Worm (Caenorhabditis elegans) whole organism, L4 larva: Measurements from ENCODE around the gene F32D8.7.

ENCODE experiments used
- D1046.2 ChIP-seq: fragments of 200-800 bp; sonication (Bioruptor generic); IDR thresholded peaks from 2 replicates; pipeline ENCODE4 v1.3.6; 2022; ENCODE audit warnings: missing genetic modification characterization, missing compliant biosample characterization
- F26F4.8 ChIP-seq: fragments of 200-800 bp; sonication (Bioruptor generic); conservative IDR thresholded peaks from 2 replicates; pipeline ENCODE4 v1.3.6; 2022; ENCODE audit warnings: missing genetic modification characterization, missing compliant biosample characterization
- F37D6.2 ChIP-seq: sonication (generic microtip); optimal IDR thresholded peaks from 2 replicates; lab custom pipeline; 2016; ENCODE audit warnings: mild to moderate bottlenecking, missing genetic modification characterization, missing compliant biosample characterization
- R02D3.7 ChIP-seq: fragments of 150-350 bp; sonication (generic microtip); optimal IDR thresholded peaks from 3 replicates; lab custom pipeline; 2014; ENCODE audit warnings: missing biosample characterization, missing genetic modification characterization
- T26A8.4 ChIP-seq: fragments of 200-800 bp; sonication (Bioruptor generic); IDR thresholded peaks from 2 replicates; pipeline ENCODE4 v1.3.6; 2022; ENCODE audit warnings: missing genetic modification characterization, missing compliant biosample characterization
- Y105C5A.15 ChIP-seq: fragments of 200-800 bp; sonication (Bioruptor generic); IDR thresholded peaks from 2 replicates; pipeline ENCODE4 v1.3.6; 2022; ENCODE audit warnings: missing genetic modification characterization, missing compliant biosample characterization
- Y5F2A.4 ChIP-seq: fragments of 200-800 bp; sonication (Bioruptor generic); optimal IDR thresholded peaks from 2 replicates; lab custom pipeline; 2018; ENCODE audit warnings: mild to moderate bottlenecking, missing genetic modification characterization, missing compliant biosample characterization
- ZK546.5 ChIP-seq, 2 experiments: sonication (generic microtip); optimal IDR thresholded peaks; 2 replicates each; lab custom pipeline; 2017; ENCODE audit warnings: missing biosample characterization in 2 of 2, missing genetic modification characterization in 2 of 2
- ama-1 ChIP-seq: fragments of 150-350 bp; optimal IDR thresholded peaks from 2 replicates; lab custom pipeline; 2014; ENCODE audit warnings: inconsistent platforms, mixed read lengths
- attf-4 ChIP-seq: sonication (generic microtip); optimal IDR thresholded peaks from 3 replicates; lab custom pipeline; 2017; ENCODE audit warnings: missing biosample characterization, missing genetic modification characterization
- ceh-82 ChIP-seq: sonication (generic microtip); optimal IDR thresholded peaks from 2 replicates; lab custom pipeline; 2017; ENCODE audit warnings: missing biosample characterization, missing genetic modification characterization
- daf-16 ChIP-seq, 3 experiments: sonication (generic microtip); optimal IDR thresholded peaks; 2 replicates each; lab custom pipeline; 2016 to 2017; ENCODE audit warnings: missing genetic modification characterization in 3 of 3, missing genetic modification reagents in 3 of 3, mild to moderate bottlenecking in 2 of 3, missing compliant biosample characterization in 2 of 3, missing biosample characterization in 1 of 3, moderate library complexity in 1 of 3
- daf-19 ChIP-seq: fragments of 200-800 bp; sonication (Bioruptor generic); conservative IDR thresholded peaks from 2 replicates; pipeline ENCODE4 v1.3.6; 2022; ENCODE audit warnings: missing genetic modification characterization, missing compliant biosample characterization
- dmd-6 ChIP-seq: fragments of 200-800 bp; sonication (Bioruptor generic); IDR thresholded peaks from 2 replicates; pipeline ENCODE4 v1.3.6; 2022; ENCODE audit warnings: missing genetic modification reagents, missing genetic modification characterization, missing compliant biosample characterization
- dmd-8 ChIP-seq: fragments of 200-800 bp; sonication (Bioruptor generic); IDR thresholded peaks from 2 replicates; pipeline ENCODE4 v1.3.6; 2022; ENCODE audit warnings: missing genetic modification characterization, missing compliant biosample characterization
- dmd-9 ChIP-seq: fragments of 200-800 bp; sonication (Bioruptor generic); IDR thresholded peaks from 2 replicates; pipeline ENCODE4 v1.3.6; 2022; ENCODE audit warnings: missing genetic modification reagents, missing genetic modification characterization, missing compliant biosample characterization
- dpl-1 ChIP-seq: fragments of 150-350 bp; optimal IDR thresholded peaks from 2 replicates; lab custom pipeline; 2014; ENCODE audit warnings: missing biosample characterization, missing genetic modification reagents, missing genetic modification characterization
- dve-1 ChIP-seq: sonication (generic microtip); optimal IDR thresholded peaks from 2 replicates; lab custom pipeline; 2017; ENCODE audit warnings: antibody characterized with exemption, mild to moderate bottlenecking, missing genetic modification characterization, missing compliant biosample characterization; ENCODE audit not compliant: insufficient read depth
- egl-27 ChIP-seq: sonication (generic microtip); optimal IDR thresholded peaks from 3 replicates; lab custom pipeline; 2017; ENCODE audit warnings: missing biosample characterization, missing genetic modification reagents, missing genetic modification characterization
- egl-43 ChIP-seq: fragments of 200-800 bp; sonication (Bioruptor generic); IDR thresholded peaks from 2 replicates; pipeline ENCODE4 v1.3.6; 2022; ENCODE audit warnings: missing genetic modification reagents, missing genetic modification characterization, missing compliant biosample characterization
- gei-8 ChIP-seq: fragments of 200-800 bp; sonication (Bioruptor generic); optimal IDR thresholded peaks from 2 replicates; lab custom pipeline; 2018; ENCODE audit warnings: mild to moderate bottlenecking, missing genetic modification characterization, missing compliant biosample characterization
- hlh-11 ChIP-seq: fragments of 200-800 bp; sonication (Bioruptor generic); optimal IDR thresholded peaks from 2 replicates; lab custom pipeline; 2018; ENCODE audit warnings: mild to moderate bottlenecking, missing genetic modification characterization, missing compliant biosample characterization
- hlh-30 ChIP-seq: sonication (generic microtip); optimal IDR thresholded peaks from 2 replicates; lab custom pipeline; 2017; ENCODE audit warnings: antibody characterized with exemption, mild to moderate bottlenecking, missing genetic modification characterization, missing compliant biosample characterization; ENCODE audit not compliant: insufficient read depth
- lin-1 ChIP-seq: fragments of 200-800 bp; sonication (Bioruptor generic); IDR thresholded peaks from 2 replicates; pipeline ENCODE4 v1.3.6; 2022; ENCODE audit warnings: missing genetic modification reagents, missing genetic modification characterization, missing compliant biosample characterization
- lin-15B ChIP-seq: fragments of 150-350 bp; sonication (generic microtip); optimal IDR thresholded peaks from 3 replicates; lab custom pipeline; 2014; ENCODE audit warnings: missing biosample characterization, missing genetic modification characterization
- lin-39 ChIP-seq: fragments of 150-350 bp; optimal IDR thresholded peaks from 2 replicates; lab custom pipeline; 2014; ENCODE audit warnings: missing biosample characterization, missing genetic modification reagents, missing genetic modification characterization
- lsy-2 ChIP-seq, 2 experiments: fragments of 150-350 bp in 1 of 2; sonication (generic microtip) in 1 of 2; optimal IDR thresholded peaks; 2 replicates each; lab custom pipeline; 2014 to 2017; ENCODE audit warnings: missing biosample characterization in 2 of 2, missing genetic modification characterization in 2 of 2
- madf-9 ChIP-seq: fragments of 200-800 bp; sonication (Bioruptor generic); conservative IDR thresholded peaks from 2 replicates; pipeline ENCODE4 v1.3.6; 2022; ENCODE audit warnings: missing genetic modification reagents, missing genetic modification characterization, missing compliant biosample characterization
- mdl-1 ChIP-seq, 2 experiments: fragments of 150-350 bp in 1 of 2; sonication (generic microtip) in 1 of 2; optimal IDR thresholded peaks; 2 replicates each; lab custom pipeline; 2014 to 2017; ENCODE audit warnings: missing biosample characterization in 2 of 2, missing genetic modification characterization in 2 of 2
- mxl-3 ChIP-seq: fragments of 200-800 bp; sonication (Bioruptor generic); optimal IDR thresholded peaks from 2 replicates; lab custom pipeline; 2018; ENCODE audit warnings: mild to moderate bottlenecking, missing genetic modification characterization, missing compliant biosample characterization
- nhr-10 ChIP-seq: fragments of 150-350 bp; optimal IDR thresholded peaks from 2 replicates; lab custom pipeline; 2014; ENCODE audit warnings: missing biosample characterization, missing genetic modification characterization
- nhr-237 ChIP-seq: sonication (generic microtip); optimal IDR thresholded peaks from 2 replicates; lab custom pipeline; 2017; ENCODE audit warnings: missing biosample characterization, missing genetic modification characterization
- nhr-28 ChIP-seq: fragments of 150-350 bp; optimal IDR thresholded peaks from 2 replicates; lab custom pipeline; 2014; ENCODE audit warnings: missing biosample characterization, missing genetic modification characterization
- nhr-42 ChIP-seq: fragments of 200-800 bp; sonication (Bioruptor generic); IDR thresholded peaks from 2 replicates; pipeline ENCODE4 v1.3.6; 2022; ENCODE audit warnings: missing genetic modification characterization, missing compliant biosample characterization
- nhr-48 ChIP-seq: sonication (generic microtip); optimal IDR thresholded peaks from 2 replicates; lab custom pipeline; 2016; ENCODE audit warnings: mild to moderate bottlenecking, missing genetic modification characterization, missing compliant biosample characterization
- nhr-6 ChIP-seq: fragments of 150-350 bp; optimal IDR thresholded peaks from 2 replicates; lab custom pipeline; 2014; ENCODE audit warnings: missing biosample characterization, missing genetic modification characterization
- nhr-76 ChIP-seq: fragments of 150-350 bp; optimal IDR thresholded peaks from 2 replicates; lab custom pipeline; 2014; ENCODE audit warnings: missing biosample characterization, missing genetic modification characterization
- nhr-77 ChIP-seq: fragments of 150-350 bp; optimal IDR thresholded peaks from 2 replicates; lab custom pipeline; 2014; ENCODE audit warnings: missing biosample characterization, missing genetic modification characterization
- pha-4 ChIP-seq, 2 experiments: fragments of 150-350 bp in 1 of 2; fragments of 200-800 bp in 1 of 2; sonication (Bioruptor generic) in 1 of 2; IDR thresholded peaks in 1 of 2; optimal IDR thresholded peaks in 1 of 2; 2 replicates each; pipeline versions ENCODE4 v1.3.6 to Lab custom; 2014 to 2022; ENCODE audit warnings: missing genetic modification characterization in 2 of 2, missing genetic modification reagents in 2 of 2, missing biosample characterization in 1 of 2, missing compliant biosample characterization in 1 of 2
- php-3 ChIP-seq: fragments of 200-800 bp; sonication (Bioruptor generic); IDR thresholded peaks from 2 replicates; pipeline ENCODE4 v1.3.6; 2022; ENCODE audit warnings: missing genetic modification reagents, missing genetic modification characterization, missing compliant biosample characterization
- pqm-1 ChIP-seq: sonication (generic microtip); optimal IDR thresholded peaks from 2 replicates; lab custom pipeline; 2017; ENCODE audit warnings: missing biosample characterization, missing genetic modification characterization
- rbr-2 ChIP-seq: sonication (generic microtip); optimal IDR thresholded peaks from 2 replicates; lab custom pipeline; 2016; ENCODE audit warnings: missing genotype, missing genetic modification characterization, missing compliant biosample characterization
- saeg-2 ChIP-seq: fragments of 200-800 bp; sonication (Bioruptor generic); IDR thresholded peaks from 2 replicates; pipeline ENCODE4 v1.3.6; 2022; ENCODE audit warnings: missing genetic modification reagents, missing genetic modification characterization, missing compliant biosample characterization
- set-16 ChIP-seq: fragments of 200-800 bp; sonication (Bioruptor generic); IDR thresholded peaks from 2 replicates; pipeline ENCODE4 v1.3.6; 2022; ENCODE audit warnings: missing genetic modification reagents, missing genetic modification characterization, missing compliant biosample characterization
- snpc-4 ChIP-seq: fragments of 150-350 bp; optimal IDR thresholded peaks from 2 replicates; lab custom pipeline; 2014; ENCODE audit warnings: missing biosample characterization, missing genetic modification characterization
- tra-1 ChIP-seq: fragments of 200-800 bp; sonication (Bioruptor generic); IDR thresholded peaks from 2 replicates; pipeline ENCODE4 v1.3.6; 2022; ENCODE audit warnings: missing genetic modification reagents, missing genetic modification characterization, missing compliant biosample characterization
- unc-130 ChIP-seq: sonication (generic microtip); optimal IDR thresholded peaks from 2 replicates; lab custom pipeline; 2016; ENCODE audit warnings: missing genetic modification reagents, missing genetic modification characterization, missing compliant biosample characterization
- zfp-2 ChIP-seq: sonication (generic microtip); optimal IDR thresholded peaks from 2 replicates; lab custom pipeline; 2016; ENCODE audit warnings: mild to moderate bottlenecking, missing genetic modification characterization, missing compliant biosample characterization
- zfp-3 ChIP-seq: fragments of 200-800 bp; sonication (Bioruptor generic); conservative IDR thresholded peaks from 2 replicates; pipeline ENCODE4 v1.3.6; 2022; ENCODE audit warnings: missing genetic modification reagents, missing genetic modification characterization, missing compliant biosample characterization
- ztf-11 ChIP-seq: fragments of 150-350 bp; optimal IDR thresholded peaks from 2 replicates; lab custom pipeline; 2014; ENCODE audit warnings: missing biosample characterization, missing genetic modification characterization
- ztf-7 ChIP-seq: fragments of 150-350 bp; optimal IDR thresholded peaks from 2 replicates; lab custom pipeline; 2014; ENCODE audit warnings: missing biosample characterization, missing genetic modification characterization

Gene F32D8.7

DNA sequence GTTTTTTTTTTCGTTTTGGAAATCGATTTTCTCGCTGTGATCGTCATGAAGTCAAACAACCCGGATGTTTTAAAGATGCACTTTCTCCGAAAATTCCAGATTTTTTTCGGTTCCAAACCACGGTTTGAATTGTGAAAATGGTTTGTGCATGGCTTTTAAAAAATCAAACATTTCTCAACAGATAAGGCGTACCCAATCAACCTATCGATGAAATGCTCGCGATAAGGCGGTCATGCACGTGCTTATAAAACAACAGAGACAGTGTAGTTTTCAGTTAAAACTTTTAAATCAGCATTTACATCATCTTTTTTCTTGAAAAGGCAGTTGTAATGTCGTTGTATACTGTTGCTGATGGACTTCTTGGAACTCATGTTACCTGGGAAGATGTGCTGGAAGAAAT, 34.2 kb downstream of the F32D8.7 start, which contains the start of gene F58B4.5 (continued):
- TF ChIP-seq D1046.2, result no peak
- TF ChIP-seq nhr-42, result no peak
- TF ChIP-seq zfp-2 (tag; lab: Kevin White, UChicago), result no peak
- TF ChIP-seq saeg-2 (GFP tag; lab: Robert Waterston, UW), result no peak
- no peak for TF ChIP-seq Y105C5A.15 (GFP tag; lab: Robert Waterston, UW)
- no peak for TF ChIP-seq daf-16 (GFP tag; optimal IDR thresholded peaks at IDR 0.05; lab: Kevin White, UChicago)
- TF ChIP-seq daf-16 (tag; optimal IDR thresholded peaks at IDR 0.05; lab: Kevin White, UChicago), result peak; percentile 49
- TF ChIP-seq snpc-4 (tag; lab: Kevin White, UChicago), result no peak
- TF ChIP-seq nhr-6, result no peak
- TF ChIP-seq dmd-9, result no peak
- TF ChIP-seq tra-1, result no peak
- TF ChIP-seq egl-27 (tag; lab: Kevin White, UChicago), result no peak
- no peak for TF ChIP-seq nhr-237 (tag; lab: Kevin White, UChicago)
- TF ChIP-seq unc-130 (GFP tag; lab: Kevin White, UChicago), result no peak
- peak; percentile 34 for TF ChIP-seq nhr-28 (tag; lab: Kevin White, UChicago)
- TF ChIP-seq pha-4 (GFP tag; IDR thresholded peaks at IDR 0.05; lab: Robert Waterston, UW), result no peak
- no peak for TF ChIP-seq pha-4 (tag; optimal IDR thresholded peaks at IDR 0.05; lab: Kevin White, UChicago)
- no peak for TF ChIP-seq dmd-8 (GFP tag; lab: Robert Waterston, UW)
- TF ChIP-seq F26F4.8 (GFP tag; lab: Robert Waterston, UW), result no peak
- TF ChIP-seq daf-19 (GFP tag; lab: Robert Waterston, UW), result no peak
- no peak for TF ChIP-seq lin-1
- peak; percentile 32 for TF ChIP-seq mxl-3 (GFP tag; lab: Kevin White, UChicago)
- TF ChIP-seq mdl-1 (tag; optimal IDR thresholded peaks at IDR 0.05; lab: Kevin White, UChicago), result peak in 1 of 2 experiments; percentile 57
- no peak for TF ChIP-seq lin-15B (tag; lab: Kevin White, UChicago)
- TF ChIP-seq Y5F2A.4 (GFP tag; lab: Kevin White, UChicago), result no peak
- no peak for TF ChIP-seq lsy-2 (tag; optimal IDR thresholded peaks at IDR 0.05; lab: Kevin White, UChicago)
- TF ChIP-seq nhr-48, result peak; percentile 7
- no peak for TF ChIP-seq madf-9 (GFP tag; lab: Robert Waterston, UW)
- TF ChIP-seq gei-8 (GFP tag; lab: Kevin White, UChicago), result no peak
- no peak for TF ChIP-seq ceh-82 (tag; lab: Kevin White, UChicago)
- TF ChIP-seq php-3, result no peak
- no peak for TF ChIP-seq ztf-11 (tag; lab: Kevin White, UChicago)
- no peak for TF ChIP-seq attf-4 (tag; lab: Kevin White, UChicago)
- peak; percentile 17 for TF ChIP-seq hlh-30 (tag; lab: Kevin White, UChicago)
- no peak for TF ChIP-seq rbr-2 (tag; lab: Kevin White, UChicago)
- TF ChIP-seq ama-1 (lab: Kevin White, UChicago), result no peak
- TF ChIP-seq nhr-76 (tag; lab: Kevin White, UChicago), result no peak

DNA sequence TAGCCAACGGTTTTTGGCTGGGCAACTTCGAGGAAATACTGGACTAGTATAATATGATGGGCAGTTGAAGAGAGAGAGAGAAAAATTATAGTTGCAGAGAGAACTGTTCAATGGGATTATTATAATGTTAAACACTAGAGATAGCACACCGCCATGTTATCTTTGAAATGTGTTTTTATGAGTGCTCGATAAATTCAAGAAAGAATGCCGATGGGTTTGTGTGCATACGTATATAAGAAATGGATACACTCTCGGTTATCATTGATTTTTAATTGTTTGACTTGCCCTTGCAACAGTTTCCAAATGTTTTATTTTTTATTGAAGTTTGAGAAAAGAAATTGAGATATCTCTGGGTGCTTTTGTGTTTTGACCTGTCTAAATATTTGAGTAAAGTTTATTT, 38.4 kb downstream of the F32D8.7 start, which contains the start of gene F17C11.12:
Gene F17C11.12, minus strand, starts transcription at position 240 of the 400 bp plus-strand sequence.
- TF ChIP-seq ZK546.5 (tag; optimal IDR thresholded peaks at IDR 0.05; lab: Kevin White, UChicago), result no peak
- TF ChIP-seq zfp-2 (tag; lab: Kevin White, UChicago), result no peak
- TF ChIP-seq lin-15B (tag; lab: Kevin White, UChicago), result no peak
- TF ChIP-seq egl-43, result no peak
- TF ChIP-seq nhr-77 (tag; lab: Kevin White, UChicago), result peak; percentile 8
- TF ChIP-seq R02D3.7, result no peak
- no peak for TF ChIP-seq daf-16 (GFP tag; optimal IDR thresholded peaks at IDR 0.05; lab: Kevin White, UChicago)
- TF ChIP-seq daf-16 (tag; optimal IDR thresholded peaks at IDR 0.05; lab: Kevin White, UChicago), result peak; percentile 52
- peak; percentile 89 for TF ChIP-seq php-3
- peak; percentile 3 for TF ChIP-seq nhr-10 (tag; lab: Kevin White, UChicago)
- TF ChIP-seq hlh-11 (tag; lab: Kevin White, UChicago), result peak; percentile 42
- TF ChIP-seq pqm-1 (tag; lab: Kevin White, UChicago), result peak; percentile 89
- no peak for TF ChIP-seq lin-39 (tag; lab: Kevin White, UChicago)
- TF ChIP-seq T26A8.4 (GFP tag; lab: Robert Waterston, UW), result no peak
- TF ChIP-seq dve-1, result peak; percentile 74
- TF ChIP-seq nhr-28 (tag; lab: Kevin White, UChicago), result peak; percentile 84
- peak; percentile 59 for TF ChIP-seq dmd-6 (GFP tag; lab: Robert Waterston, UW)
- no peak for TF ChIP-seq zfp-3 (GFP tag; lab: Robert Waterston, UW)
- TF ChIP-seq dpl-1 (GFP tag; lab: Kevin White, UChicago), result no peak
- TF ChIP-seq snpc-4 (tag; lab: Kevin White, UChicago), result no peak
- TF ChIP-seq set-16 (GFP tag; lab: Robert Waterston, UW), result no peak
- no peak for TF ChIP-seq F37D6.2 (tag; lab: Kevin White, UChicago)
- no peak for TF ChIP-seq saeg-2 (GFP tag; lab: Robert Waterston, UW)
- no peak for TF ChIP-seq ztf-7 (tag; lab: Kevin White, UChicago)
